Worm (Caenorhabditis elegans) whole organism, late embryonic: Measurements from ENCODE around the gene srj-33.

Experiments
- C38D4.7 ChIP-seq: fragments of 200-800 bp; sonication (Bioruptor generic); optimal IDR thresholded peaks from 2 replicates; lab custom pipeline; 2018; ENCODE audit warnings: mild to moderate bottlenecking, missing genetic modification characterization, moderate library complexity, missing compliant biosample characterization
- K02D7.2 ChIP-seq: sonication (generic microtip); optimal IDR thresholded peaks from 2 replicates; lab custom pipeline; 2017; ENCODE audit warnings: mild to moderate bottlenecking, missing genetic modification characterization, missing compliant biosample characterization
- T23F11.4 ChIP-seq: fragments of 200-800 bp; sonication (Bioruptor generic); optimal IDR thresholded peaks from 2 replicates; lab custom pipeline; 2018; ENCODE audit warnings: mild to moderate bottlenecking, missing genetic modification characterization, missing compliant biosample characterization
- Y22D7AL.16 ChIP-seq: sonication (generic microtip); optimal IDR thresholded peaks from 2 replicates; lab custom pipeline; 2016; ENCODE audit warnings: missing genetic modification characterization, missing compliant biosample characterization
- ahr-1 ChIP-seq: sonication (generic microtip); optimal IDR thresholded peaks from 2 replicates; lab custom pipeline; 2016; ENCODE audit warnings: missing genetic modification characterization, missing compliant biosample characterization
- ama-1 ChIP-seq: fragments of 150-350 bp; optimal IDR thresholded peaks from 2 replicates; lab custom pipeline; 2014
- ceh-18 ChIP-seq: sonication (generic microtip); optimal IDR thresholded peaks from 2 replicates; lab custom pipeline; 2016; ENCODE audit warnings: missing genetic modification characterization, missing compliant biosample characterization
- ceh-22 ChIP-seq: sonication (generic microtip); optimal IDR thresholded peaks from 2 replicates; lab custom pipeline; 2017; ENCODE audit warnings: missing biosample characterization, missing genetic modification characterization
- ceh-24 ChIP-seq: sonication (generic microtip); optimal IDR thresholded peaks from 2 replicates; lab custom pipeline; 2016; ENCODE audit warnings: mild to moderate bottlenecking, missing genetic modification characterization, missing compliant biosample characterization
- ceh-31 ChIP-seq: sonication (generic microtip); optimal IDR thresholded peaks from 2 replicates; lab custom pipeline; 2016; ENCODE audit warnings: missing genetic modification characterization, missing compliant biosample characterization
- ceh-34 ChIP-seq: sonication (generic microtip); optimal IDR thresholded peaks from 2 replicates; lab custom pipeline; 2016; ENCODE audit warnings: mild to moderate bottlenecking, missing genetic modification characterization, missing compliant biosample characterization
- ceh-45 ChIP-seq: fragments of 200-800 bp; sonication (Bioruptor generic); IDR thresholded peaks from 2 replicates; pipeline ENCODE4 v1.3.6; 2022; ENCODE audit warnings: missing genetic modification reagents, missing genetic modification characterization, missing compliant biosample characterization
- ceh-48 ChIP-seq: sonication (generic microtip); optimal IDR thresholded peaks from 2 replicates; lab custom pipeline; 2016; ENCODE audit warnings: missing genetic modification characterization, inconsistent platforms, missing compliant biosample characterization
- ceh-9 ChIP-seq: sonication (generic microtip); optimal IDR thresholded peaks from 2 replicates; lab custom pipeline; 2016; ENCODE audit warnings: mild to moderate bottlenecking, missing genetic modification characterization, inconsistent platforms, missing compliant biosample characterization
- che-1 ChIP-seq: sonication (generic microtip); optimal IDR thresholded peaks from 2 replicates; lab custom pipeline; 2016; ENCODE audit warnings: mild to moderate bottlenecking, missing genetic modification characterization, missing compliant biosample characterization
- dmd-4 ChIP-seq: sonication (generic microtip); optimal IDR thresholded peaks from 2 replicates; lab custom pipeline; 2016; ENCODE audit warnings: borderline replicate concordance, missing genetic modification characterization, missing compliant biosample characterization
- dve-1 ChIP-seq: sonication (generic microtip); optimal IDR thresholded peaks from 2 replicates; lab custom pipeline; 2017; ENCODE audit warnings: antibody characterized with exemption, mild to moderate bottlenecking, missing genetic modification characterization, missing compliant biosample characterization
- elt-2 ChIP-seq: sonication (generic microtip); optimal IDR thresholded peaks from 2 replicates; lab custom pipeline; 2016; ENCODE audit warnings: missing genetic modification reagents, missing genetic modification characterization, missing compliant biosample characterization
- ets-4 ChIP-seq: sonication (generic microtip); optimal IDR thresholded peaks from 2 replicates; lab custom pipeline; 2016; ENCODE audit warnings: missing genetic modification characterization, missing compliant biosample characterization
- eyg-1 ChIP-seq: sonication (generic microtip); optimal IDR thresholded peaks from 2 replicates; lab custom pipeline; 2016; ENCODE audit warnings: missing genotype, missing genetic modification characterization, missing compliant biosample characterization
- fax-1 ChIP-seq: sonication (generic microtip); optimal IDR thresholded peaks from 2 replicates; lab custom pipeline; 2016; ENCODE audit warnings: missing genotype, missing genetic modification characterization, missing compliant biosample characterization
- fkh-6 ChIP-seq: sonication (generic microtip); optimal IDR thresholded peaks from 2 replicates; lab custom pipeline; 2016; ENCODE audit warnings: missing genetic modification characterization, missing compliant biosample characterization
- hlh-13 ChIP-seq: fragments of 200-800 bp; sonication (Bioruptor generic); optimal IDR thresholded peaks from 2 replicates; lab custom pipeline; 2018; ENCODE audit warnings: mild to moderate bottlenecking, missing genetic modification characterization, missing compliant biosample characterization
- hlh-30 ChIP-seq: sonication (generic microtip); optimal IDR thresholded peaks from 2 replicates; lab custom pipeline; 2017; ENCODE audit warnings: antibody characterized with exemption, missing genetic modification characterization, missing compliant biosample characterization; ENCODE audit not compliant: insufficient read depth
- lin-11 ChIP-seq: fragments of 200-800 bp; sonication (Bioruptor generic); optimal IDR thresholded peaks from 2 replicates; lab custom pipeline; 2018; ENCODE audit warnings: mild to moderate bottlenecking, missing genetic modification characterization, missing compliant biosample characterization
- mec-3 ChIP-seq: sonication (generic microtip); optimal IDR thresholded peaks from 2 replicates; lab custom pipeline; 2016; ENCODE audit warnings: borderline replicate concordance, missing genetic modification characterization, missing compliant biosample characterization
- nfya-1 ChIP-seq: sonication (generic microtip); optimal IDR thresholded peaks from 2 replicates; lab custom pipeline; 2017; ENCODE audit warnings: missing genetic modification characterization, mild to moderate bottlenecking, missing compliant biosample characterization, antibody characterized with exemption, moderate library complexity
- nhr-11 ChIP-seq: fragments of 150-350 bp; optimal IDR thresholded peaks from 2 replicates; lab custom pipeline; 2014; ENCODE audit warnings: missing biosample characterization, missing genetic modification characterization
- nhr-232 ChIP-seq: sonication (generic microtip); optimal IDR thresholded peaks from 2 replicates; lab custom pipeline; 2016; ENCODE audit warnings: missing genetic modification characterization, missing compliant biosample characterization
- npax-4 ChIP-seq: sonication (generic microtip); optimal IDR thresholded peaks from 2 replicates; lab custom pipeline; 2016; ENCODE audit warnings: missing genetic modification characterization, missing compliant biosample characterization
- odd-2 ChIP-seq: sonication (generic microtip); optimal IDR thresholded peaks from 2 replicates; lab custom pipeline; 2017; ENCODE audit warnings: antibody characterized with exemption, mild to moderate bottlenecking, missing genetic modification characterization, missing compliant biosample characterization
- pag-3 ChIP-seq: sonication (generic microtip); optimal IDR thresholded peaks from 2 replicates; lab custom pipeline; 2016; ENCODE audit warnings: missing compliant biosample characterization, missing genetic modification characterization, borderline replicate concordance
- pha-2 ChIP-seq: sonication (generic microtip); optimal IDR thresholded peaks from 2 replicates; lab custom pipeline; 2017; ENCODE audit warnings: mild to moderate bottlenecking, missing genetic modification characterization, missing compliant biosample characterization
- pha-4 ChIP-seq: fragments of 150-350 bp; optimal IDR thresholded peaks from 2 replicates; lab custom pipeline; 2018; ENCODE audit warnings: missing biosample characterization, missing genetic modification reagents, missing genetic modification characterization
- pqm-1 ChIP-seq: sonication (generic microtip); optimal IDR thresholded peaks from 2 replicates; lab custom pipeline; 2016; ENCODE audit warnings: missing genetic modification characterization, missing compliant biosample characterization
- pros-1 ChIP-seq: fragments of 150-350 bp; optimal IDR thresholded peaks from 2 replicates; lab custom pipeline; 2014; ENCODE audit warnings: missing biosample characterization, missing genetic modification reagents, missing genetic modification characterization
- rnt-1 ChIP-seq: sonication (generic microtip); optimal IDR thresholded peaks from 2 replicates; lab custom pipeline; 2016; ENCODE audit warnings: missing genetic modification characterization, missing compliant biosample characterization
- sdc-2 ChIP-seq: sonication (generic microtip); optimal IDR thresholded peaks from 2 replicates; lab custom pipeline; 2016; ENCODE audit warnings: missing genotype, missing genetic modification characterization, missing compliant biosample characterization
- sox-4 ChIP-seq: sonication (generic microtip); optimal IDR thresholded peaks from 2 replicates; lab custom pipeline; 2017; ENCODE audit warnings: mild to moderate bottlenecking, missing genetic modification characterization, inconsistent platforms, missing compliant biosample characterization
- tbx-2 ChIP-seq: sonication (generic microtip); optimal IDR thresholded peaks from 2 replicates; lab custom pipeline; 2016; ENCODE audit warnings: missing genetic modification characterization, missing compliant biosample characterization
- tbx-7 ChIP-seq: sonication (generic microtip); optimal IDR thresholded peaks from 2 replicates; lab custom pipeline; 2016; ENCODE audit warnings: missing genotype, missing genetic modification characterization, missing compliant biosample characterization
- ttx-3 ChIP-seq: sonication (generic microtip); optimal IDR thresholded peaks from 2 replicates; lab custom pipeline; 2016; ENCODE audit warnings: missing genetic modification reagents, missing genetic modification characterization, missing compliant biosample characterization
- unc-42 ChIP-seq: sonication (generic microtip); optimal IDR thresholded peaks from 2 replicates; lab custom pipeline; 2016; ENCODE audit warnings: missing genotype, missing genetic modification characterization, missing compliant biosample characterization
- unc-55 ChIP-seq: sonication (generic microtip); optimal IDR thresholded peaks from 2 replicates; lab custom pipeline; 2017; ENCODE audit warnings: missing biosample characterization, missing genetic modification reagents, missing genetic modification characterization
- unc-86 ChIP-seq: sonication (generic microtip); optimal IDR thresholded peaks from 2 replicates; lab custom pipeline; 2016; ENCODE audit warnings: missing genetic modification characterization, missing compliant biosample characterization
- zip-5 ChIP-seq: sonication (generic microtip); optimal IDR thresholded peaks from 2 replicates; lab custom pipeline; 2016; ENCODE audit warnings: missing genetic modification characterization, missing compliant biosample characterization

srj-33 gene

ce11 chrV:9977211-9977610 lies 39.9 kb upstream of the srj-33 start:
- TF ChIP-seq sox-4 (no peak), tbx-2 (tag; lab: Kevin White, UChicago) (no peak), pros-1 (tag; lab: Kevin White, UChicago) (no peak), unc-42 (peak; percentile 54), ceh-18 (no peak), eyg-1 (tag; lab: Kevin White, UChicago) (no peak)

- no peak for TF ChIP-seq ceh-48 (tag; lab: Kevin White, UChicago)
- TF ChIP-seq dve-1 (tag; lab: Kevin White, UChicago) = no peak
- TF ChIP-seq rnt-1 (tag; lab: Kevin White, UChicago) = no peak
- no peak for TF ChIP-seq ceh-18
- no peak for TF ChIP-seq ets-4
- no peak for TF ChIP-seq fax-1
- TF ChIP-seq pha-4 (tag; lab: Kevin White, UChicago) = no peak
- TF ChIP-seq hlh-30 (tag; lab: Kevin White, UChicago) = no peak
- no peak for TF ChIP-seq ceh-22 (tag; lab: Kevin White, UChicago)
- TF ChIP-seq nfya-1 (tag; lab: Kevin White, UChicago) = no peak
- no peak for TF ChIP-seq dmd-4 (tag; lab: Kevin White, UChicago)
- TF ChIP-seq odd-2 (tag; lab: Kevin White, UChicago) = no peak
- no peak for TF ChIP-seq K02D7.2 (tag; lab: Kevin White, UChicago)
- no peak for TF ChIP-seq Y22D7AL.16 (tag; lab: Kevin White, UChicago)
- no peak for TF ChIP-seq ceh-31 (tag; lab: Kevin White, UChicago)
- no peak for TF ChIP-seq hlh-13 (GFP tag; lab: Kevin White, UChicago)
- TF ChIP-seq tbx-7 (tag; lab: Kevin White, UChicago) = no peak
- no peak for TF ChIP-seq T23F11.4 (GFP tag; lab: Kevin White, UChicago)
- TF ChIP-seq mec-3 (tag; lab: Kevin White, UChicago) = no peak
- no peak for TF ChIP-seq elt-2 (tag; lab: Kevin White, UChicago)
Observed at ce11 chrV:9976138-9976537, 38.8 kb upstream of the srj-33 start, which contains the start of gene unc-41. TSS of gene unc-41 (minus strand) at chrV:9976238.

DNA sequence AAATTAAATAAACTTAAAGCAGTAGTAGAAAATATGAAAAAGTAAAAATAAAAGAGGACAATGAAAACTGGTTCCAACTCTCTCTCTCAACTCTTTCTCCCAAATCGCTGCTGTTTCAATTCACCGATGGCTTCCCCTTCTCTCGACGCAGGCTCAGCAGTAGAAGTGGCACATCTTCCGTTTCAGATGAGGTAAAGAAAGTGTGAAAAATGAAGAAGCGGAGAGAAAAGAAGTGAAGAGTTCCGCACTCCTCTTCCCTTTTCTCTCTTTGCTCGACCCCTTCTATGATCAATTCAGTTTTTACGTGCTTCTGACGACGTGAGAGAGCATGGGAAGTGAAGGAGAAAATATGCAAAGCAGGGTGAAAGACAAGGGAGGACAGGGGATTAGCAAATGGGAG lies 36.9 kb upstream of the srj-33 start:
- no peak for TF ChIP-seq mec-3 (tag; lab: Kevin White, UChicago)
- no peak for TF ChIP-seq C38D4.7
- TF ChIP-seq unc-42 = peak; percentile 62
- TF ChIP-seq ceh-31 (tag; lab: Kevin White, UChicago) = peak; percentile 30
- TF ChIP-seq nfya-1 (tag; lab: Kevin White, UChicago) = peak; percentile 28
- no peak for TF ChIP-seq pag-3
- no peak for TF ChIP-seq pqm-1
- no peak for TF ChIP-seq zip-5 (tag; lab: Kevin White, UChicago)

DNA sequence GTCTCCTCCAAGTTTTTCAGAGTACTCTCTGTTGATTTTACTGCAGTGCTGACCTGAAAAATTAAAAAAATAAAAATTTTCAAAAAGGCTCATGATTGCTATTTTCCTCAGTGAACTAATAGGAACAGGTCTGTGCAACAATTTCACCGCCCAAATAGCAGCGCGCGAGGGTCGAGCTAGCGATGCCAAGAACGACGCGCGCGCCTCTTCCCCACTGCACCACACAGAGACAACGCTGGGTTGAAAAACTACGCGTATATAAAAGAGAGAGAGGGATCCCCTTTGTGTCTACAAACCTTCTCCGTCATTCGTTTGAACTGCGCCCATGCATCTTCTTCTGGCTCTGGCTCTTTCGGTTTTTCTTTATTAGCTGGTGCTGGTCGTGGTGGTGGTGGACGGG lies 32.8 kb upstream of the srj-33 start:
- peak; percentile 90 for TF ChIP-seq npax-4 (tag; lab: Kevin White, UChicago)
- TF ChIP-seq sdc-2 = peak; percentile 85
- peak; percentile 93 for TF ChIP-seq T23F11.4 (GFP tag; lab: Kevin White, UChicago)
- peak; percentile 95 for TF ChIP-seq ceh-34
- peak; percentile 95 for TF ChIP-seq unc-86 (tag; lab: Kevin White, UChicago)
- TF ChIP-seq pag-3 = peak; percentile 85
- TF ChIP-seq ceh-18 = peak; percentile 89
- TF ChIP-seq ceh-9 = peak; percentile 90
- peak; percentile 76 for TF ChIP-seq dve-1 (tag; lab: Kevin White, UChicago)
- TF ChIP-seq lin-11 (tag; lab: Kevin White, UChicago) = peak; percentile 88
- TF ChIP-seq unc-55 (GFP tag; lab: Kevin White, UChicago) = no peak
- TF ChIP-seq ama-1 (lab: Kevin White, UChicago) = no peak
- peak; percentile 87 for TF ChIP-seq ceh-45 (GFP tag; lab: Robert Waterston, UW)
- peak; percentile 68 for TF ChIP-seq ceh-24 (tag; lab: Kevin White, UChicago)
- TF ChIP-seq Y22D7AL.16 (tag; lab: Kevin White, UChicago) = peak; percentile 87
- peak; percentile 96 for TF ChIP-seq ttx-3 (tag; lab: Kevin White, UChicago)
- peak; percentile 54 for TF ChIP-seq tbx-7 (tag; lab: Kevin White, UChicago)
- peak; percentile 63 for TF ChIP-seq ahr-1 (tag; lab: Kevin White, UChicago)
- peak; percentile 78 for TF ChIP-seq ceh-48 (tag; lab: Kevin White, UChicago)
- no peak for TF ChIP-seq nhr-11 (tag; lab: Kevin White, UChicago)
- TF ChIP-seq che-1 (tag; lab: Kevin White, UChicago) = peak; percentile 91
- peak; percentile 85 for TF ChIP-seq fax-1
- peak; percentile 82 for TF ChIP-seq ceh-31 (tag; lab: Kevin White, UChicago)
- TF ChIP-seq ceh-22 (tag; lab: Kevin White, UChicago) = no peak
- TF ChIP-seq nhr-232 (tag; lab: Kevin White, UChicago) = peak; percentile 87
- TF ChIP-seq pha-2 (tag; lab: Kevin White, UChicago) = peak; percentile 80
- peak; percentile 89 for TF ChIP-seq tbx-2 (tag; lab: Kevin White, UChicago)
- TF ChIP-seq K02D7.2 (tag; lab: Kevin White, UChicago) = peak; percentile 89
- peak; percentile 94 for TF ChIP-seq fkh-6 (tag; lab: Kevin White, UChicago)
